Worm (Caenorhabditis elegans): ENCODE measurements around the gene ttr-20.

DNA sequence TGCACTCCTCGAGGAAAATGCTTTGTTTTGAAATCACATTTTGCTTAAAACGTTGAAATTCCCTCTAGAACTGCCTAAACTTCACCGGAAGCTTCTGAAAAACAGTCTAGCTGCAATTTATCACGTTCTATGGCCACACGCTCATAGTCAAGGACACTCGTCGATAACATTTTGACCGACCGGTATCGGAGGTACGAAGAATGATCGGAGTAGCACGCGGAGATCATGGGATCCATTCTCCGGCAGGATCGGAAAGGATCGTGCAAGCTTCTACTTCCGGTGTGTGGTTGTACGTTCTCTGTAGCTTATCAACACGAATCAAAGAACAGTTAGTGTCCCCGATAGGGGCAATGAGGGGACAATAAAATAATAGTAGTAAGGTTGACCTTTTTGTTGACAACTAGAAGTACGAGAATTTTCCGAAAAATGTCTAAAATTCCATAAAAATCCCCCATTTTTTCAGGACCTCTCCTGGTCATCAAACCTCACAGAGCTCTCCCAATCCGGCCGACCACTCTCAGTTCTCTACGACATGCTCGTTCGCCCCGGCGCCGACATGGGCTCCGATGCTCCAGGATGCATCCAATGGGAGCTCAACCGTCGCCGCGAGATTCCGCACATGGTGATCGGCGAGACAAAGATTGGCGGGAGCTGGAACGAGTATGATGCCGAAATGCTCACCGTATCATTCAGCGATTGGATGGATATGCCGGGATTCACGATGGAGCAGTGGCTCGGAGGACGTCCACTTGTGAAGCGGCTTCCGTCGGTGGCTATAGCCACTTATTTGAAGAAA lies 30.3 kb upstream of the ttr-20 start:
- TF ChIP-seq ztf-4 (tag; optimal IDR thresholded peaks at IDR 0.05) (no peak), ces-1 (GFP tag; optimal IDR thresholded peaks at IDR 0.05) (no peak), skn-1 (tag; optimal IDR thresholded peaks at IDR 0.05) (no peak), swsn-7 (tag; optimal IDR thresholded peaks at IDR 0.05) (no peak), ceh-90 (tag; optimal IDR thresholded peaks at IDR 0.05) (no peak), mab-9 (GFP tag; IDR thresholded peaks at IDR 0.05) (no peak), lir-3 (tag; optimal IDR thresholded peaks at IDR 0.05; ENCODE audit: poor library complexity) (no peak), zag-1 (tag; optimal IDR thresholded peaks at IDR 0.05) (no peak), ceh-88 (GFP tag; IDR thresholded peaks at IDR 0.05) (no peak), unc-62 (GFP tag; optimal IDR thresholded peaks at IDR 0.05) (no peak), xbp-1 (tag; optimal IDR thresholded peaks at IDR 0.05) (no peak), ama-1 (optimal IDR thresholded peaks at IDR 0.05) (no peak)

Measured in whole organism, L1 larva.